Worm (Caenorhabditis elegans): ENCODE data around the gene Y48G9A.9.
"Not testable (repeated sequence)": the region's sequence is repeated elsewhere in the genome, so short reads cannot be mapped to it uniquely, and the experiment has no call there.

Y48G9A.9 gene

ce11 chrIII:2082519-2082918, 10.0 kb upstream of the Y48G9A.9 start, which contains the start of gene cpt-3:
TSS of gene cpt-3 (plus strand) at chrIII:2082819.
- not testable (repeated sequence) for TF ChIP-seq ztf-11 (tag; optimal IDR thresholded peaks at IDR 0.05); snpc-1.2 (GFP tag; IDR thresholded peaks at IDR 0.05); nhr-77 (tag; optimal IDR thresholded peaks at IDR 0.05)

ce11 chrIII:2084829-2085228, 7.7 kb upstream of the Y48G9A.9 start:
- no peak for TF ChIP-seq hmg-1.1 (GFP tag; IDR thresholded peaks at IDR 0.05)
- no peak for TF ChIP-seq cey-2 (tag; optimal IDR thresholded peaks at IDR 0.05; ENCODE audit: borderline replicate concordance, insufficient read depth)
- no peak for TF ChIP-seq attf-4 (tag; optimal IDR thresholded peaks at IDR 0.05)
- no peak for TF ChIP-seq F37D6.2 (tag; optimal IDR thresholded peaks at IDR 0.05)
- no peak for TF ChIP-seq pha-4 (GFP tag; IDR thresholded peaks at IDR 0.05)
- TF ChIP-seq pha-4 (tag; optimal IDR thresholded peaks at IDR 0.05) = no peak
- no peak for TF ChIP-seq nhr-237 (tag; optimal IDR thresholded peaks at IDR 0.05)
- no peak for TF ChIP-seq F10B5.3 (tag; optimal IDR thresholded peaks at IDR 0.05)
- no peak for TF ChIP-seq T26A8.4 (GFP tag; IDR thresholded peaks at IDR 0.05)
- TF ChIP-seq nhr-41 (GFP tag; IDR thresholded peaks at IDR 0.05) = no peak
- TF ChIP-seq madf-9 (GFP tag; conservative IDR thresholded peaks at IDR 0.05) = no peak
- TF ChIP-seq zip-11 (GFP tag; IDR thresholded peaks at IDR 0.05) = no peak
- no peak; the same call in 1 of the 2 replicates for TF ChIP-seq set-16 (GFP tag; IDR thresholded peaks at IDR 0.05)
- no peak for TF ChIP-seq F26F4.8 (GFP tag; conservative IDR thresholded peaks at IDR 0.05)
- no peak for TF ChIP-seq nhr-10 (tag; optimal IDR thresholded peaks at IDR 0.05)
- no peak for TF ChIP-seq Y105C5A.15 (GFP tag; IDR thresholded peaks at IDR 0.05)
- no peak for TF ChIP-seq nhr-42 (GFP tag; IDR thresholded peaks at IDR 0.05)
- no peak for TF ChIP-seq vab-7 (GFP tag; IDR thresholded peaks at IDR 0.05)

- no peak for TF ChIP-seq ztf-11 (tag; optimal IDR thresholded peaks at IDR 0.05)
- 0 out of 2 replicates have a peak, but pooled peaks have one; percentile 18 for TF ChIP-seq dmd-6 (GFP tag; IDR thresholded peaks at IDR 0.05)
- no peak for TF ChIP-seq sdz-12 (GFP tag; optimal IDR thresholded peaks at IDR 0.05)
- no peak for TF ChIP-seq egl-27 (tag; optimal IDR thresholded peaks at IDR 0.05)
- TF ChIP-seq daf-8 (GFP tag; IDR thresholded peaks at IDR 0.05) = no peak
- TF ChIP-seq nhr-48 (tag; optimal IDR thresholded peaks at IDR 0.05) = no peak
- TF ChIP-seq mep-1 (tag; optimal IDR thresholded peaks at IDR 0.05) = peak; percentile 23
- TF ChIP-seq hmg-1.1 (GFP tag; IDR thresholded peaks at IDR 0.05) = peak; percentile 59
- no peak for TF ChIP-seq F44E2.7 (GFP tag; IDR thresholded peaks at IDR 0.05)
- peak; percentile 39 for TF ChIP-seq hlh-11 (tag; optimal IDR thresholded peaks at IDR 0.05)
- peak; percentile 1 for TF ChIP-seq rbr-2 (tag; optimal IDR thresholded peaks at IDR 0.05)
- peak; percentile 31 for TF ChIP-seq dve-1 (tag; optimal IDR thresholded peaks at IDR 0.05; ENCODE audit: insufficient read depth)
- no peak for TF ChIP-seq ZK546.5 (tag; optimal IDR thresholded peaks at IDR 0.05)
- TF ChIP-seq pqm-1 (tag; optimal IDR thresholded peaks at IDR 0.05) = no peak
- peak; percentile 81 for TF ChIP-seq hlh-30 (tag; optimal IDR thresholded peaks at IDR 0.05; ENCODE audit: insufficient read depth)
- TF ChIP-seq mes-2 (tag; optimal IDR thresholded peaks at IDR 0.05; ENCODE audit: poor library complexity, severe bottlenecking) = peak; percentile 33
- TF ChIP-seq unc-130 (GFP tag; optimal IDR thresholded peaks at IDR 0.05) = no peak
- no peak for TF ChIP-seq zip-11 (GFP tag; IDR thresholded peaks at IDR 0.05)
- TF ChIP-seq lsy-2 (tag; optimal IDR thresholded peaks at IDR 0.05) = peak in 1 of 2 experiments; percentile 44
- TF ChIP-seq mdl-1 (tag; optimal IDR thresholded peaks at IDR 0.05) = peak in 1 of 2 experiments; percentile 41
Measured at ce11 chrIII:2089453-2089852, 3.1 kb upstream of the Y48G9A.9 start.

All from whole organism, L4 larva.